Fruit fly (Drosophila melanogaster) whole organism, adult: ENCODE measurements around the gene Rad23.
A peak's percentile ranks its signal among the peaks of the same experiment; 100 is the strongest.

Experiments used
- CG11617 ChIP-seq: fragments of 200-800 bp; sonication (Bioruptor generic); optimal IDR thresholded peaks from 2 replicates; lab custom pipeline; 2017; ENCODE audit warnings: mild to moderate bottlenecking, missing biosample characterization, missing genetic modification reagents, missing genetic modification characterization
- CG12768 ChIP-seq: fragments of 200-800 bp; sonication (Bioruptor generic); optimal IDR thresholded peaks from 2 replicates; lab custom pipeline; 2017; ENCODE audit warnings: missing biosample characterization, missing genetic modification characterization, mild to moderate bottlenecking, moderate library complexity, missing genetic modification reagents
- CG14711 ChIP-seq: fragments of 200-800 bp; sonication (Bioruptor generic); optimal IDR thresholded peaks from 2 replicates; lab custom pipeline; 2018; ENCODE audit warnings: missing biosample characterization, mild to moderate bottlenecking, missing genetic modification characterization, moderate library complexity
- CG1620 ChIP-seq: fragments of 200-800 bp; sonication (Bioruptor generic); optimal IDR thresholded peaks from 2 replicates; lab custom pipeline; 2016; ENCODE audit warnings: missing biosample characterization, missing genetic modification characterization
- CG33017 ChIP-seq: fragments of 200-800 bp; sonication (Bioruptor generic); optimal IDR thresholded peaks from 2 replicates; lab custom pipeline; 2018; ENCODE audit warnings: missing biosample characterization, mild to moderate bottlenecking, missing genetic modification characterization, moderate library complexity
- CG5204 ChIP-seq: fragments of 200-800 bp; sonication (Bioruptor generic); optimal IDR thresholded peaks from 2 replicates; lab custom pipeline; 2016; ENCODE audit warnings: missing biosample characterization, missing genetic modification characterization
- CG7045 ChIP-seq: fragments of 200-800 bp; sonication (Bioruptor generic); optimal IDR thresholded peaks from 2 replicates; lab custom pipeline; 2017; ENCODE audit warnings: missing biosample characterization, mild to moderate bottlenecking, missing genetic modification characterization
- CG7101 ChIP-seq: fragments of 200-800 bp; sonication (Bioruptor generic); optimal IDR thresholded peaks from 2 replicates; lab custom pipeline; 2018; ENCODE audit warnings: missing biosample characterization, mild to moderate bottlenecking, missing genetic modification characterization, moderate library complexity
- Clk ChIP-seq: fragments of 200-800 bp; sonication (Bioruptor generic); optimal IDR thresholded peaks from 2 replicates; lab custom pipeline; 2017; ENCODE audit warnings: missing biosample characterization, missing genetic modification characterization
- Crg-1 ChIP-seq: fragments of 200-800 bp; sonication (Bioruptor generic); optimal IDR thresholded peaks from 2 replicates; lab custom pipeline; 2016; ENCODE audit warnings: missing biosample characterization, missing genetic modification characterization
- Hr96 ChIP-seq: fragments of 200-800 bp; sonication (Bioruptor generic); optimal IDR thresholded peaks from 2 replicates; lab custom pipeline; 2016; ENCODE audit warnings: missing biosample characterization, missing genetic modification characterization
- Mnt ChIP-seq: fragments of 200-800 bp; sonication (Bioruptor generic); optimal IDR thresholded peaks from 2 replicates; lab custom pipeline; 2016; ENCODE audit warnings: missing biosample characterization, mild to moderate bottlenecking, missing genetic modification characterization
- bab1 ChIP-seq: fragments of 200-800 bp; sonication (Bioruptor generic); optimal IDR thresholded peaks from 3 replicates; lab custom pipeline; 2019; ENCODE audit warnings: missing biosample characterization, mild to moderate bottlenecking, missing genetic modification characterization, moderate library complexity
- cic ChIP-seq: fragments of 200-800 bp; sonication (Bioruptor generic); optimal IDR thresholded peaks from 2 replicates; lab custom pipeline; 2017; ENCODE audit warnings: missing biosample characterization, mild to moderate bottlenecking, missing genetic modification characterization, moderate library complexity
- cnc ChIP-seq, 2 experiments: fragments of >200 bp; optimal IDR thresholded peaks; 2 replicates each; lab custom pipeline; 2017
- kay ChIP-seq: fragments of 200-800 bp; sonication (Bioruptor generic); peaks from one replicate; lab custom pipeline; 2016; ENCODE audit warnings: missing biosample characterization, missing genetic modification characterization, borderline replicate concordance
- ovo ChIP-seq: fragments of 200-800 bp; sonication (Bioruptor generic); optimal IDR thresholded peaks from 2 replicates; lab custom pipeline; 2016; ENCODE audit warnings: missing biosample characterization, missing genetic modification characterization
- pad ChIP-seq: fragments of 200-800 bp; sonication (Bioruptor generic); optimal IDR thresholded peaks from 3 replicates; lab custom pipeline; 2017; ENCODE audit warnings: missing biosample characterization, missing genetic modification characterization, mild to moderate bottlenecking, moderate library complexity, missing genetic modification reagents
- tj ChIP-seq: fragments of 200-800 bp; sonication (Bioruptor generic); optimal IDR thresholded peaks from 3 replicates; lab custom pipeline; 2017; ENCODE audit warnings: missing biosample characterization, mild to moderate bottlenecking, missing genetic modification characterization, moderate library complexity
- toe ChIP-seq: fragments of 200-800 bp; sonication (Bioruptor generic); optimal IDR thresholded peaks from 2 replicates; lab custom pipeline; 2016; ENCODE audit warnings: missing biosample characterization, missing genetic modification characterization

Rad23 gene

dm6 chr4:358093-358929 is 50.4 kb downstream of the Rad23 start, which contains the start of gene PMCA:
Gene PMCA, minus strand, starts transcription at chr4:358917.
- no peak for TF ChIP-seq CG14711 (tag; lab: Kevin White, UChicago)
- TF ChIP-seq Crg-1 = no peak
- TF ChIP-seq pad (GFP tag; lab: Kevin White, UChicago) = no peak
- no peak for TF ChIP-seq CG1620 (GFP tag; lab: Kevin White, UChicago)
- peak; percentile 29 for TF ChIP-seq Mnt (GFP tag; lab: Kevin White, UChicago)
- TF ChIP-seq cnc (optimal IDR thresholded peaks at IDR 0.05; lab: Kevin White, UChicago) = no peak
- no peak for TF ChIP-seq toe
- TF ChIP-seq tj (GFP tag; lab: Kevin White, UChicago) = peak; percentile 33
- no peak for TF ChIP-seq ovo (GFP tag; lab: Kevin White, UChicago)
- no peak for TF ChIP-seq Hr96 (GFP tag; lab: Kevin White, UChicago)
- no peak for TF ChIP-seq CG7101 (tag; lab: Kevin White, UChicago)
- no peak for TF ChIP-seq CG7045 (GFP tag; lab: Kevin White, UChicago)
- no peak for TF ChIP-seq CG5204
- peak; percentile 53 for TF ChIP-seq kay
- no peak for TF ChIP-seq CG33017 (tag; lab: Kevin White, UChicago)
- TF ChIP-seq cic (GFP tag; lab: Kevin White, UChicago) = no peak
- TF ChIP-seq Clk (GFP tag; lab: Kevin White, UChicago) = no peak
- TF ChIP-seq CG11617 = no peak
- TF ChIP-seq bab1 = peak; percentile 34
- TF ChIP-seq CG12768 (GFP tag; lab: Kevin White, UChicago) = no peak

- peak; percentile 42 for TF ChIP-seq cic (GFP tag; lab: Kevin White, UChicago)
- peak; percentile 4 for TF ChIP-seq kay
- no peak for TF ChIP-seq Hr96 (GFP tag; lab: Kevin White, UChicago)
These were observed 51.0 kb downstream of the Rad23 start for dm6 chr4:358930-359268.

- TF ChIP-seq cnc (optimal IDR thresholded peaks at IDR 0.05; lab: Kevin White, UChicago) (no peak), cic (GFP tag; lab: Kevin White, UChicago) (no peak), bab1 (peak; percentile 61), pad (GFP tag; lab: Kevin White, UChicago) (peak; percentile 1), CG5204 (peak; percentile 44), ovo (GFP tag; lab: Kevin White, UChicago) (no peak), tj (GFP tag; lab: Kevin White, UChicago) (peak; percentile 12), CG7045 (GFP tag; lab: Kevin White, UChicago) (no peak), Mnt (GFP tag; lab: Kevin White, UChicago) (no peak), CG11617 (no peak), CG1620 (GFP tag; lab: Kevin White, UChicago) (no peak), CG7101 (tag; lab: Kevin White, UChicago) (peak; percentile 20), CG14711 (tag; lab: Kevin White, UChicago) (no peak), toe (peak; percentile 17), kay (no peak), CG12768 (GFP tag; lab: Kevin White, UChicago) (no peak), CG33017 (tag; lab: Kevin White, UChicago) (no peak), Crg-1 (no peak), Hr96 (GFP tag; lab: Kevin White, UChicago) (no peak), Clk (GFP tag; lab: Kevin White, UChicago) (no peak)
These were observed 51.9 kb downstream of the Rad23 start, which contains the start of gene Hcf for dm6 chr4:359759-360290. Gene Hcf, plus strand, starts transcription at chr4:359938.
